Fruit fly (Drosophila melanogaster): Measurements from ENCODE around the gene B4.

The B4 gene

DNA sequence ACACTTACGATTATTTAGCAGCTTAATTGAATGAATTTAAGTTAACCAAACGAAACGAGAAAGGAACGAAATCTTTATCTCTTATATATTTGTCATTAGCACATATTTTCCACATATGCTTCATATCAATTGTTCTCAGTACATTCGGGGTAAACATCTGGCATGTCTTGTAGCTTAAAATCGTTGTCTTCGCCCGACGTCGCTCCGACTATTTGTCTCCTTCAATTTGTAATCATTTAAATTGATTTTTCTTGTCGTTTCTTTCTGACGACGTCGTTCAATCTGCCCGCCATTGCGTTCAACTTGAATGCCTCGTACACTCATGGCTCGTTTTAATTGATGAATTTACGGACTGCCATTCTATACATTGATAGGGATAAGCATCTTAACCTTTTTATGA lies 20.9 kb upstream of the B4 start:
- TF ChIP-seq eve (GFP tag; optimal IDR thresholded peaks at IDR 0.05) (peak in 1 of 2 experiments; percentile 32), CG17912 (GFP tag; optimal IDR thresholded peaks at IDR 0.05) (no peak), twi (tag; optimal IDR thresholded peaks at IDR 0.05) (peak; percentile 90), CG15601 (tag; optimal IDR thresholded peaks at IDR 0.05) (peak; percentile 75), sens (GFP tag) (peak; percentile 56)

DNA sequence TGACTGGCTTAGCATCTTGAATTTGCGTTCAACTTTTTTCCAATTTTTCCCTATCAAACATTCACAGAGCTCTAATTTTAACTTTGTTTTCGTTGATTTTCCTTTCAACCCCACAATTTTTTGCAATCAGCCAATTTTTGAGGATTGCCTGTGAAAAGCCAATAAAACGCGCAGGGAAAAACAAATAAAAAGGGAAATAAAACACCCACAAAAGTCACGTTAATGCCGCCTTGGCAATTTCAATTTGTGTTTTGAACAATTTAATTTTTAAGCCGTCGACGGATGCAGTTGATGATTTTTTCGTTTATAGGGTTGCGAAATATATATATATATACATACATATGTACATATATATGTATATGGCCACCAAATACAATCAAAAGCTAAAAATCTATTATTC lies 19.8 kb upstream of the B4 start:
- TF ChIP-seq C15 (GFP tag; IDR thresholded peaks at IDR 0.05) (no peak), CG15479 (GFP tag; optimal IDR thresholded peaks at IDR 0.05) (no peak), ERR (GFP tag; optimal IDR thresholded peaks at IDR 0.05) (no peak), Optix (GFP tag; IDR thresholded peaks at IDR 0.05) (no peak), Dip3 (GFP tag; optimal IDR thresholded peaks at IDR 0.05) (no peak), CG1024 (GFP tag; IDR thresholded peaks at IDR 0.05) (no peak), CG3407 (GFP tag; optimal IDR thresholded peaks at IDR 0.05) (no peak), CG3726 (GFP tag; IDR thresholded peaks at IDR 0.05) (no peak), run (tag; optimal IDR thresholded peaks at IDR 0.05) (no peak), rib (GFP tag; IDR thresholded peaks at IDR 0.05) (no peak), Asciz (GFP tag; optimal IDR thresholded peaks at IDR 0.05) (no peak), crc (GFP tag; optimal IDR thresholded peaks at IDR 0.05) (no peak), knrl (GFP tag; IDR thresholded peaks at IDR 0.05; ENCODE audit: partially characterized antibody) (no peak)

DNA sequence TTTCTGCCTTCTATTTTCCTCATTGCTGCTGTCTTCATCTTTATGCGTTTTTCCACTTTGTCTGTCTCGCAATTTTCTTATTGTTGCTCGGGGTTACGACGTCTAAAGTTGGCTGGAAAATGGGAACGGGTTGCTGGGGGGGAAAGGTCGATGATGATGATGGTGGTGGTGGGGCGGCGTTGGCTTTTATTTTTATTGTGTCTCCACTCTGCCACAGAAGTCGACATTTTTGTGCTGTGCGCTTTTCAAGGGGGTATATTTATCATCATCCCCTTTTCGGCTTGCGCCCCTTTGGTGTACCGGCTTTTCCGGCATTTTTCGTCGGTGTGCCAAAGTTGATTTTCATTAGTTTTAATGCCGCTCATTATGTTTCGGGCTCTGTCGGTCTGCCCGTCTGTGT lies 6.3 kb upstream of the B4 start:
- TF ChIP-seq CG34422 (GFP tag; IDR thresholded peaks at IDR 0.05), result no peak
- 0 out of 3 replicates have a peak, but pooled peaks have one; percentile 10 for TF ChIP-seq CG11695 (GFP tag; IDR thresholded peaks at IDR 0.05)
- no peak for TF ChIP-seq CG15011 (GFP tag; optimal IDR thresholded peaks at IDR 0.05)
- no peak for TF ChIP-seq zf30C (GFP tag; optimal IDR thresholded peaks at IDR 0.05)
- peak; percentile 45 for TF ChIP-seq CG13894 (tag; optimal IDR thresholded peaks at IDR 0.05)
- no peak for TF ChIP-seq Dip3 (GFP tag; optimal IDR thresholded peaks at IDR 0.05)
- no peak for TF ChIP-seq Dref (GFP tag; IDR thresholded peaks at IDR 0.05)
- no peak for TF ChIP-seq pfk (GFP tag; optimal IDR thresholded peaks at IDR 0.05)
- no peak for TF ChIP-seq fd64A (GFP tag; optimal IDR thresholded peaks at IDR 0.05)
- TF ChIP-seq Sry-β (GFP tag; optimal IDR thresholded peaks at IDR 0.05), result no peak
- no peak for TF ChIP-seq wor (GFP tag; IDR thresholded peaks at IDR 0.05)
- peak; percentile 30; the same call in 1 of the 2 replicates for TF ChIP-seq onecut (GFP tag; IDR thresholded peaks at IDR 0.05)
- TF ChIP-seq ci (GFP tag; IDR thresholded peaks at IDR 0.05), result no peak
- TF ChIP-seq Dfd (GFP tag; optimal IDR thresholded peaks at IDR 0.05), result no peak
- no peak for TF ChIP-seq CG2712 (tag; optimal IDR thresholded peaks at IDR 0.05)
- no peak for TF ChIP-seq CG17912 (GFP tag; optimal IDR thresholded peaks at IDR 0.05)
- TF ChIP-seq crol (GFP tag; IDR thresholded peaks at IDR 0.05), result peak; percentile 75
- TF ChIP-seq exex (tag; optimal IDR thresholded peaks at IDR 0.05), result peak; percentile 6
- TF ChIP-seq Hsf (GFP tag; optimal IDR thresholded peaks at IDR 0.05), result no peak
- TF ChIP-seq Hmr (GFP tag; optimal IDR thresholded peaks at IDR 0.05), result no peak
- TF ChIP-seq CG3163 (GFP tag; optimal IDR thresholded peaks at IDR 0.05), result no peak
- TF ChIP-seq CG11696 (GFP tag; IDR thresholded peaks at IDR 0.05), result no peak
- TF ChIP-seq Taf1 (GFP tag; IDR thresholded peaks at IDR 0.05), result no peak
- no peak for TF ChIP-seq CG30403 (GFP tag; optimal IDR thresholded peaks at IDR 0.05)
- TF ChIP-seq CG3726 (GFP tag; IDR thresholded peaks at IDR 0.05), result no peak
- TF ChIP-seq lov (optimal IDR thresholded peaks at IDR 0.05), result no peak
- TF ChIP-seq lov (GFP tag; IDR thresholded peaks at IDR 0.05), result no peak
- TF ChIP-seq ranshi (GFP tag; IDR thresholded peaks at IDR 0.05), result peak; percentile 17; the same call in 1 of the 2 replicates
- no peak for TF ChIP-seq CG6854 (GFP tag; optimal IDR thresholded peaks at IDR 0.05)
- TF ChIP-seq sob (GFP tag; IDR thresholded peaks at IDR 0.05), result no peak
- no peak for TF ChIP-seq CG13624 (GFP tag; optimal IDR thresholded peaks at IDR 0.05)
- TF ChIP-seq CG18599 (GFP tag; optimal IDR thresholded peaks at IDR 0.05), result peak; percentile 36
- TF ChIP-seq Gsc (GFP tag; IDR thresholded peaks at IDR 0.05), result no peak
- no peak for TF ChIP-seq pum (GFP tag; optimal IDR thresholded peaks at IDR 0.05)
- no peak for TF ChIP-seq Myb (GFP tag; optimal IDR thresholded peaks at IDR 0.05)

Data from whole organism, embryonic.